Worm (Caenorhabditis elegans) whole organism, L2 larva: Measurements from ENCODE around the gene oac-5.

Experiments used
- F13H6.1 ChIP-seq: sonication (generic microtip); optimal IDR thresholded peaks from 2 replicates; lab custom pipeline; 2016; ENCODE audit warnings: missing genetic modification characterization, missing compliant biosample characterization
- ama-1 ChIP-seq: fragments of 150-350 bp; optimal IDR thresholded peaks from 2 replicates; lab custom pipeline; 2018; ENCODE audit warnings: inconsistent platforms
- elt-1 ChIP-seq: fragments of 150-350 bp; optimal IDR thresholded peaks from 2 replicates; lab custom pipeline; 2014; ENCODE audit warnings: missing biosample characterization, missing genetic modification characterization
- lin-39 ChIP-seq: fragments of 150-350 bp; optimal IDR thresholded peaks from 2 replicates; lab custom pipeline; 2014; ENCODE audit warnings: missing biosample characterization, missing genetic modification reagents, missing genetic modification characterization
- zag-1 ChIP-seq: fragments of 150-350 bp; optimal IDR thresholded peaks from 2 replicates; lab custom pipeline; 2014; ENCODE audit warnings: missing biosample characterization, missing genetic modification characterization

ce11 chrV:16297070-16297469, 4.6 kb downstream of the oac-5 start, which contains the start of gene srbc-83:
- TF ChIP-seq F13H6.1 (tag; lab: Kevin White, UChicago) (no peak), ama-1 (lab: Kevin White, UChicago) (no peak), lin-39 (tag; lab: Kevin White, UChicago) (no peak), zag-1 (tag; lab: Kevin White, UChicago) (no peak), elt-1 (no peak)
